Worm (Caenorhabditis elegans): ENCODE measurements around the gene syx-5.

ce11 chrV:11751480-11751879 is 13.2 kb upstream of the syx-5 start:
- TF ChIP-seq syd-9 (tag; optimal IDR thresholded peaks at IDR 0.05) (no peak), ceh-45 (GFP tag; IDR thresholded peaks at IDR 0.05) (no peak)
